Fruit fly (Drosophila melanogaster): ENCODE results near the gene mrn.
A peak's percentile ranks its signal among the peaks of the same experiment; 100 is the strongest.

The mrn gene

DNA sequence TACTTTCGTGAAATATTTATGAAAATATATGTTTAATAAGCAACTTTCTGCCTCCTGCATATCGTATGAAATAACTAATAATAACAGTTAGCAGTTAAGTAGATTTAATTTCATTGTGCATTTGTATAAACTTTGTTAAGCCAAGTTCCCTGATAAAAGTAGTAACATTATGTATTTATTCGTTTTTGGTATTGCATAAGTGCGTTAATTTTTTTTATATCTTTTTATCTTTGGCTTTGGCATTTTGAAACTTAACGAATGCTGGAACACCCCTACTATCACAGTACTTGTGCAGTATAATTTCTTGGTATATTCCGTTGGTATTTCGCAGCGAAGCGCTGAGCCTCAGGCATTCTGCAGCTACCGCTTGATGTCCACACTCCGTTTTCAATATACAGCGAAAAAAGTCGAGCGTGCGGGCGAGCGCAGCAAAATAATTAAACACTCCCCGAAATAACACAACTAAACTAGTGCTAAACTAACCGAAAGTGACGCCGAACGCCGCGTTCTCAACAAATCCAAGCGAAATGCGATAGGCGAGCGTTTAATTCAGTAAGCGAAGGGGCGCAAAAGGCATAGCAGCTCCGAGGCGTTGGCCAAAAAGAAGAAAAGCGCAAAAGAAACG, 8.3 kb upstream of the mrn start, which contains the start of gene RhoGAP71E:
Gene RhoGAP71E, plus strand, starts transcription at position 347 of the 625 bp plus-strand sequence.
- TF ChIP-seq Mnt (GFP tag; optimal IDR thresholded peaks at IDR 0.05) (peak; percentile 69), CG33017 (tag; optimal IDR thresholded peaks at IDR 0.05) (peak; percentile 54), Crg-1 (GFP tag; optimal IDR thresholded peaks at IDR 0.05) (peak; percentile 62), CG7101 (tag; optimal IDR thresholded peaks at IDR 0.05) (peak; percentile 61), CG5204 (GFP tag; optimal IDR thresholded peaks at IDR 0.05) (no peak), Clk (GFP tag; optimal IDR thresholded peaks at IDR 0.05) (peak; percentile 16), cic (GFP tag; optimal IDR thresholded peaks at IDR 0.05) (peak; percentile 1), CG11617 (GFP tag; optimal IDR thresholded peaks at IDR 0.05) (no peak), kay (GFP tag; ENCODE audit: borderline replicate concordance) (peak; percentile 80), CG7045 (GFP tag; optimal IDR thresholded peaks at IDR 0.05) (no peak), CG12768 (GFP tag; optimal IDR thresholded peaks at IDR 0.05) (peak; percentile 41), cnc (optimal IDR thresholded peaks at IDR 0.05) (no peak), CG1620 (GFP tag; optimal IDR thresholded peaks at IDR 0.05) (peak; percentile 41), Hr96 (GFP tag; optimal IDR thresholded peaks at IDR 0.05) (no peak), CG14711 (tag; optimal IDR thresholded peaks at IDR 0.05) (peak; percentile 31), tj (GFP tag; optimal IDR thresholded peaks at IDR 0.05) (no peak), bab1 (GFP tag; optimal IDR thresholded peaks at IDR 0.05) (peak; percentile 74), pad (GFP tag; optimal IDR thresholded peaks at IDR 0.05) (peak; percentile 2), toe (GFP tag; optimal IDR thresholded peaks at IDR 0.05) (peak; percentile 18)

DNA sequence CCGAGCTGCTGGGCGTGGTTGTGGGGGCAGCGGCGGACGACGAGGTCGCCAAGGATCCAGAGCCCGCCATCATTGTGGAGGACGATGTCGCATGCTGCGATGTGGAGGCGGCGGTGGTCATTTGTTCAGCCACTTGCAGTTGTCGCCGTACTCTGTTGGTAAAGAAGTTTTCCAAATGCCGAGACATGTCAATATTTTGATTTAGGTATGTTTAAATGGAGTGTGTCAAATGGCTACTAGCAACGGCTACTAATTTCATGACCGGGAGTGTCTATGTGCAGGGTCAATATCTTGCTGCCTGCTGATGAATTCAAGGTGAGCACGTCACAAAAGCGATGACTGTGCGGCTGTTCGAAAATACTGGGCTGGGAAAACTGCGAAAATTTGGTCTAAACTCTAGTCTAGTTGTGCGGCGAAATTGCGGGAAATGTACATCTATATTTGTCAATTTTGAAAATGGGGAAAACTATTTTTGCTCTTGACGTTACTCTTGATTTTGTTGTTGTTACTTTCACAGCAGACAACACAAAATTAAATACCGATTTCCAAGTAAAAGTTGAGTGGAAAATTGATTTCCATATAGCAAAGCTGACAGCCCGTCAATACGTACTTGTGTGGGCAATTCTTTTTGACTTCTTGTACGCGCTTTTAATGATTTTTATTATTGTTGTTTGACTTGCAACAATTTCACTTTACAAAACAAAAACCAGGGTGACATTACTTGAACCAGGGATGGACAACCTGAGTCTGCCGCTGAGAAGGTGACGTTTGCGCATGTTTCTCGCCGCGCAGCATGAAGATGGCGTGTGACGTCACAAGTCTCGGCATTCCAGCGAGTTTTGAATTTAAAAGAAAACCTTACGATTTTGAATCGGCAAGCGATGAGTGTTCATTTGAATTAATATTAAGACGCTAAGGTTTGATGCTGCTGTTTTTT, 7.4 kb upstream of the mrn start, which contains the start of gene CG7656:
Gene CG7656, minus strand, starts transcription at position 731 of the 937 bp plus-strand sequence.
- TF ChIP-seq CG7045 (GFP tag; optimal IDR thresholded peaks at IDR 0.05) (no peak), pad (GFP tag; optimal IDR thresholded peaks at IDR 0.05) (no peak), Mnt (GFP tag; optimal IDR thresholded peaks at IDR 0.05) (peak; percentile 68), cnc (optimal IDR thresholded peaks at IDR 0.05) (no peak), CG11617 (GFP tag; optimal IDR thresholded peaks at IDR 0.05) (peak; percentile 17), CG33017 (tag; optimal IDR thresholded peaks at IDR 0.05) (no peak), CG1620 (GFP tag; optimal IDR thresholded peaks at IDR 0.05) (peak; percentile 72), tj (GFP tag; optimal IDR thresholded peaks at IDR 0.05) (peak; percentile 35), Crg-1 (GFP tag; optimal IDR thresholded peaks at IDR 0.05) (peak; percentile 41), Clk (GFP tag; optimal IDR thresholded peaks at IDR 0.05) (no peak), toe (GFP tag; optimal IDR thresholded peaks at IDR 0.05) (peak; percentile 82), bab1 (GFP tag; optimal IDR thresholded peaks at IDR 0.05) (peak; percentile 53), cic (GFP tag; optimal IDR thresholded peaks at IDR 0.05) (peak; percentile 61), CG12768 (GFP tag; optimal IDR thresholded peaks at IDR 0.05) (peak; percentile 5), ovo (GFP tag; optimal IDR thresholded peaks at IDR 0.05) (no peak), kay (GFP tag; ENCODE audit: borderline replicate concordance) (no peak), CG7101 (tag; optimal IDR thresholded peaks at IDR 0.05) (peak; percentile 41), CG5204 (GFP tag; optimal IDR thresholded peaks at IDR 0.05) (no peak), Hr96 (GFP tag; optimal IDR thresholded peaks at IDR 0.05) (no peak), CG14711 (tag; optimal IDR thresholded peaks at IDR 0.05) (peak; percentile 43)

DNA sequence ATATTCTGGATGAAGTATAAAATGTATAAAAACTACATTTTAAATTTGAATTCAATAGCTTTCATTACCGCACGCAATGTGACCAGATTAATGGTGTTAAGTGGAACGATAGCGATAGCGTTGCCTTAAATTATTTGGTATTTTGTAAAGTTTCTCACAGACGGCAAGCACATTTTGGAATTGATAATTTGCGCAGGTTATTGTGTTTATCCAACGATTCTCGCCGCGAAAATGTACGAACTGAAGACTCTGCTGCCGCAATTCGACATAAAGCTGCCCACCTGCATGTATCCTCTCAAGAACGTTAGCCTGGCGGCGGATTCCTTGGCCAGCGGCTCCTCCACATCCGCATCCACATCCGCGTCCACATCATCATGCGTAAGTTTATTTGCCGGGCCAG, 3.2 kb upstream of the mrn start, which contains the start of gene AIMP2:
Gene AIMP2, plus strand, starts transcription at position 135 of the 400 bp plus-strand sequence.
- TF ChIP-seq CG1620 (GFP tag; optimal IDR thresholded peaks at IDR 0.05) (no peak), bab1 (GFP tag; optimal IDR thresholded peaks at IDR 0.05) (peak; percentile 37), Mnt (GFP tag; optimal IDR thresholded peaks at IDR 0.05) (peak; percentile 1)

DNA sequence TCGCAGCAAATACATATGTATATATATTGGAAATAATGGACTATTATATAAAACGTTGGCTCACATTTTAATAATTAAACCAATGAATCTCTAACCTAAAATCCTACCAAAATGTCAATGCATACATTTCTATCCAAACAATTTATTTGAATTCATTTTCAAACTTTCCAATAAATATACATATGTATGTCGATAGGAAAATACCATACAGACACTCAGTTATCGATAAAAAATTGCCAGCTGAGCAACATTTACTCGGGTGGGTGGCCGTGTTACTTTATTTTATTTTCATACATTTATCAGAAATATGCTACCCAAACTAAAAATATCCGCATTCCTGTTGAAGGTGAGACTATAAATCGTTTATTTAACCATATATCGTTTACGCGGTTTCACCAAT, 4.0 kb downstream of the mrn start, which contains the start of gene Ufsp2:
Gene Ufsp2, plus strand, starts transcription at position 214 of the 400 bp plus-strand sequence.
- no peak for TF ChIP-seq CG11617 (GFP tag; optimal IDR thresholded peaks at IDR 0.05)
- TF ChIP-seq Hr96 (GFP tag; optimal IDR thresholded peaks at IDR 0.05): no peak

- TF ChIP-seq Crg-1 (GFP tag; optimal IDR thresholded peaks at IDR 0.05) (no peak), kay (GFP tag; ENCODE audit: borderline replicate concordance) (no peak), ovo (GFP tag; optimal IDR thresholded peaks at IDR 0.05) (no peak), tj (GFP tag; optimal IDR thresholded peaks at IDR 0.05) (no peak), Mnt (GFP tag; optimal IDR thresholded peaks at IDR 0.05) (no peak), CG14711 (tag; optimal IDR thresholded peaks at IDR 0.05) (no peak)
Observed at dm6 chr3L:15570571-15570970, 9.8 kb downstream of the mrn start.

DNA sequence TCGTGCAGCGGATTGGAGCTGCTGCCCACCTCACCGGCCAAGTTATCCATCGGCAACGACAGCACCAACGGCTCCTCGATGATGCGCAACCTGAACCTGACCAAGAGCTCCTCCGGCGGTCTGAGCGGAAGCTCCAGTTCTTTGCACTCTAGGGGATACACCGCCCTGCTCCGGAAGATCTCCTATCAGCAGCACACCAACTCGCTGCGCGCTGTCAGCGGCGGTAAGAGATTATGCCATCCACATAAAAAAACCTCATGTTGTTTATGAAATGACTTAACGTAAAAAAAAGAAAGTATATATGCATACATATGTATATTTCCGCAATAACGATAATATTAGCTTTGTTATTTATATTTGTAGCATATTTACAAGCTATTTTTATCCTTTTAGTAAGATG, 11.6 kb downstream of the mrn start:
- TF ChIP-seq Hr96 (GFP tag; optimal IDR thresholded peaks at IDR 0.05) (no peak), ovo (GFP tag; optimal IDR thresholded peaks at IDR 0.05) (no peak), CG7045 (GFP tag; optimal IDR thresholded peaks at IDR 0.05) (no peak), Crg-1 (GFP tag; optimal IDR thresholded peaks at IDR 0.05) (no peak)

Data from whole organism, adult.